Worm (Caenorhabditis elegans) whole organism, young adult: ENCODE data around the gene clec-178.

Experiments
- B0019.2 ChIP-seq: fragments of 200-800 bp; sonication (Bioruptor generic); conservative IDR thresholded peaks from 2 replicates; pipeline ENCODE4 v1.3.6; 2022; ENCODE audit warnings: missing genetic modification reagents, missing genetic modification characterization, missing compliant biosample characterization
- B0336.3 ChIP-seq: fragments of 200-800 bp; sonication (Bioruptor generic); IDR thresholded peaks from 2 replicates; pipeline ENCODE4 v1.3.6; 2022; ENCODE audit warnings: missing genetic modification characterization, missing compliant biosample characterization
- F22D6.2 ChIP-seq: sonication (generic microtip); optimal IDR thresholded peaks from 2 replicates; lab custom pipeline; 2016; ENCODE audit warnings: mild to moderate bottlenecking, missing genetic modification characterization, missing compliant biosample characterization
- K12H6.12 ChIP-seq: fragments of 200-800 bp; sonication (Bioruptor generic); optimal IDR thresholded peaks from 2 replicates; lab custom pipeline; 2018; ENCODE audit warnings: mild to moderate bottlenecking, missing genetic modification characterization, missing compliant biosample characterization
- Y79H2A.3 ChIP-seq: fragments of 200-800 bp; sonication (Bioruptor generic); conservative IDR thresholded peaks from 2 replicates; pipeline ENCODE4 v1.3.6; 2022; ENCODE audit warnings: missing genetic modification reagents, missing genetic modification characterization, missing compliant biosample characterization
- Y95B8A.8 ChIP-seq: fragments of 200-800 bp; sonication (Bioruptor generic); IDR thresholded peaks from 2 replicates; pipeline ENCODE4 v1.3.6; 2022; ENCODE audit warnings: missing genetic modification reagents, missing genetic modification characterization, missing compliant biosample characterization
- aptf-2 ChIP-seq: fragments of 200-800 bp; sonication (Bioruptor generic); conservative IDR thresholded peaks from 2 replicates; pipeline ENCODE4 v1.3.6; 2022; ENCODE audit warnings: missing genetic modification reagents, missing genetic modification characterization, missing compliant biosample characterization
- bed-2 ChIP-seq: fragments of 200-800 bp; sonication (Bioruptor generic); IDR thresholded peaks from 2 replicates; pipeline ENCODE4 v1.3.6; 2022; ENCODE audit warnings: missing genetic modification reagents, missing genetic modification characterization, missing compliant biosample characterization
- ccch-3 ChIP-seq: fragments of 200-800 bp; sonication (Bioruptor generic); optimal IDR thresholded peaks from 2 replicates; lab custom pipeline; 2018; ENCODE audit warnings: mild to moderate bottlenecking, missing genetic modification characterization, missing compliant biosample characterization
- chd-7 ChIP-seq: sonication (generic microtip); optimal IDR thresholded peaks from 2 replicates; lab custom pipeline; 2016; ENCODE audit warnings: mild to moderate bottlenecking, missing genetic modification characterization, moderate library complexity, missing compliant biosample characterization
- dox-1 ChIP-seq: fragments of 200-800 bp; sonication (Bioruptor generic); IDR thresholded peaks from 2 replicates; pipeline ENCODE4 v1.3.6; 2022; ENCODE audit warnings: missing genetic modification reagents, missing genetic modification characterization, missing compliant biosample characterization
- efl-1 ChIP-seq: fragments of 150-350 bp; optimal IDR thresholded peaks from 2 replicates; lab custom pipeline; 2014; ENCODE audit warnings: missing biosample characterization, missing genetic modification reagents, missing genetic modification characterization
- hmg-1.2 ChIP-seq: fragments of 200-800 bp; sonication (Bioruptor generic); IDR thresholded peaks from 2 replicates; pipeline ENCODE4 v1.3.6; 2022; ENCODE audit warnings: missing genetic modification reagents, missing genetic modification characterization, missing compliant biosample characterization
- hrde-1 ChIP-seq: sonication (generic microtip); optimal IDR thresholded peaks from 2 replicates; lab custom pipeline; 2016; ENCODE audit warnings: missing genetic modification characterization, mild to moderate bottlenecking, missing compliant biosample characterization, moderate library complexity, missing genotype, missing genetic modification reagents, borderline replicate concordance
- let-526 ChIP-seq: fragments of 200-800 bp; sonication (Bioruptor generic); IDR thresholded peaks from 2 replicates; pipeline ENCODE4 v1.3.6; 2022; ENCODE audit warnings: missing genetic modification reagents, missing genetic modification characterization, missing compliant biosample characterization
- let-607 ChIP-seq, 2 experiments: fragments of 200-800 bp in 1 of 2; sonication (Bioruptor generic) in 1 of 2; sonication (generic microtip) in 1 of 2; optimal IDR thresholded peaks; 2 replicates each; lab custom pipeline; 2016 to 2018; ENCODE audit warnings: mild to moderate bottlenecking in 2 of 2, missing compliant biosample characterization in 2 of 2, missing genetic modification characterization in 2 of 2, moderate library complexity in 2 of 2, missing genotype in 1 of 2
- lin-40 ChIP-seq: sonication (generic microtip); optimal IDR thresholded peaks from 2 replicates; lab custom pipeline; 2016; ENCODE audit warnings: missing genetic modification characterization, mild to moderate bottlenecking, missing compliant biosample characterization, missing genotype, missing genetic modification reagents
- lin-54 ChIP-seq: fragments of 200-800 bp; sonication (Bioruptor generic); optimal IDR thresholded peaks from 2 replicates; lab custom pipeline; 2018; ENCODE audit warnings: mild to moderate bottlenecking, missing genetic modification characterization, missing compliant biosample characterization
- lsl-1 ChIP-seq: fragments of 200-800 bp; sonication (Bioruptor generic); optimal IDR thresholded peaks from 2 replicates; lab custom pipeline; 2018; ENCODE audit warnings: mild to moderate bottlenecking, missing genetic modification characterization, moderate library complexity, missing compliant biosample characterization
- madf-10 ChIP-seq: sonication (generic microtip); optimal IDR thresholded peaks from 2 replicates; lab custom pipeline; 2016; ENCODE audit warnings: mild to moderate bottlenecking, missing genetic modification characterization, missing compliant biosample characterization
- madf-6 ChIP-seq: fragments of 200-800 bp; sonication (Bioruptor generic); IDR thresholded peaks from 2 replicates; pipeline ENCODE4 v1.3.6; 2022; ENCODE audit warnings: missing genetic modification reagents, missing genetic modification characterization, missing compliant biosample characterization
- madf-8 ChIP-seq: fragments of 200-800 bp; sonication (Bioruptor generic); conservative IDR thresholded peaks from 2 replicates; pipeline ENCODE4 v1.3.6; 2022; ENCODE audit warnings: missing genetic modification reagents, missing genetic modification characterization, missing compliant biosample characterization
- nfya-1 ChIP-seq: sonication (generic microtip); optimal IDR thresholded peaks from 2 replicates; lab custom pipeline; 2017; ENCODE audit warnings: antibody characterized with exemption, missing compliant biosample characterization, missing genetic modification characterization, borderline replicate concordance; ENCODE audit not compliant: insufficient read depth
- nfya-2 ChIP-seq: fragments of 200-800 bp; sonication (Bioruptor generic); IDR thresholded peaks from 2 replicates; pipeline ENCODE4 v1.3.6; 2022; ENCODE audit warnings: missing genetic modification reagents, missing genetic modification characterization, missing compliant biosample characterization
- nfyb-1 ChIP-seq: fragments of 200-800 bp; sonication (Bioruptor generic); IDR thresholded peaks from 2 replicates; pipeline ENCODE4 v1.3.6; 2022; ENCODE audit warnings: missing genetic modification reagents, missing genetic modification characterization, missing compliant biosample characterization
- nhr-80 ChIP-seq: sonication (generic microtip); optimal IDR thresholded peaks from 2 replicates; lab custom pipeline; 2016; ENCODE audit warnings: missing genetic modification characterization, missing compliant biosample characterization
- nhr-90 ChIP-seq: sonication (generic microtip); optimal IDR thresholded peaks from 2 replicates; lab custom pipeline; 2016; ENCODE audit warnings: missing genotype, mild to moderate bottlenecking, missing genetic modification characterization, missing compliant biosample characterization
- pbrm-1 ChIP-seq: fragments of 200-800 bp; sonication (Bioruptor generic); IDR thresholded peaks from 2 replicates; pipeline ENCODE4 v1.3.6; 2022; ENCODE audit warnings: missing genetic modification reagents, missing genetic modification characterization, missing compliant biosample characterization
- rec-8 ChIP-seq, 2 experiments: sonication (generic microtip); optimal IDR thresholded peaks; 2 replicates each; lab custom pipeline; 2016; ENCODE audit warnings: mild to moderate bottlenecking in 2 of 2, missing genetic modification characterization in 2 of 2, missing genetic modification reagents in 2 of 2, missing genotype in 2 of 2, missing biosample characterization in 1 of 2, missing compliant biosample characterization in 1 of 2, moderate library complexity in 1 of 2
- sdz-38 ChIP-seq: sonication (generic microtip); optimal IDR thresholded peaks from 2 replicates; lab custom pipeline; 2016; ENCODE audit warnings: missing genotype, missing genetic modification characterization, missing compliant biosample characterization
- sea-2 ChIP-seq: fragments of 200-800 bp; sonication (Bioruptor generic); IDR thresholded peaks from 2 replicates; pipeline ENCODE4 v1.3.6; 2022; ENCODE audit warnings: missing genetic modification characterization, missing compliant biosample characterization
- snpc-1.3 ChIP-seq: sonication (generic microtip); optimal IDR thresholded peaks from 2 replicates; lab custom pipeline; 2017; ENCODE audit warnings: missing genetic modification characterization, mild to moderate bottlenecking, missing compliant biosample characterization, antibody characterized with exemption, moderate library complexity, missing genotype, missing genetic modification reagents; ENCODE audit not compliant: insufficient read depth
- snpc-4 ChIP-seq, 5 experiments: fragments of 150-350 bp in 1 of 5; sonication (generic microtip) in 4 of 5; optimal IDR thresholded peaks; 2 replicates each; lab custom pipeline; 2014 to 2018; ENCODE audit warnings: missing genetic modification characterization in 5 of 5, missing biosample characterization in 3 of 5, antibody characterized with exemption in 2 of 5, mild to moderate bottlenecking in 2 of 5, missing compliant biosample characterization in 2 of 5, missing genotype in 2 of 5, moderate library complexity in 2 of 5, missing genetic modification reagents in 1 of 5
- somi-1 ChIP-seq: fragments of 200-800 bp; sonication (Bioruptor generic); optimal IDR thresholded peaks from 2 replicates; lab custom pipeline; 2018; ENCODE audit warnings: mild to moderate bottlenecking, missing genetic modification characterization, missing compliant biosample characterization
- sptf-2 ChIP-seq: fragments of 200-800 bp; sonication (Bioruptor generic); optimal IDR thresholded peaks from 2 replicates; lab custom pipeline; 2018; ENCODE audit warnings: mild to moderate bottlenecking, missing genetic modification characterization, missing compliant biosample characterization
- unc-130 ChIP-seq: sonication (generic microtip); optimal IDR thresholded peaks from 2 replicates; lab custom pipeline; 2016; ENCODE audit warnings: missing genetic modification reagents, missing genetic modification characterization, missing compliant biosample characterization
- ztf-3 ChIP-seq: fragments of 200-800 bp; sonication (Bioruptor generic); optimal IDR thresholded peaks from 2 replicates; lab custom pipeline; 2018; ENCODE audit warnings: mild to moderate bottlenecking, missing genetic modification characterization, missing compliant biosample characterization

Gene clec-178

ce11 chrIV:5666115-5667028 lies 12.6 kb downstream of the clec-178 start (continued):
- no peak for TF ChIP-seq Y79H2A.3 (GFP tag; lab: Robert Waterston, UW)
- no peak for TF ChIP-seq ccch-3 (GFP tag; lab: Kevin White, UChicago)
- no peak for TF ChIP-seq B0019.2
- TF ChIP-seq let-607 (tag; optimal IDR thresholded peaks at IDR 0.05; lab: Kevin White, UChicago), result no peak
- no peak for TF ChIP-seq B0336.3 (GFP tag; lab: Robert Waterston, UW)
- TF ChIP-seq K12H6.12 (tag; lab: Kevin White, UChicago), result no peak
- peak; percentile 47 for TF ChIP-seq snpc-1.3 (tag; lab: Kevin White, UChicago)
- TF ChIP-seq hrde-1 (tag; lab: Kevin White, UChicago), result no peak
- TF ChIP-seq sptf-2, result no peak
- TF ChIP-seq lin-54 (GFP tag; lab: Kevin White, UChicago), result peak; percentile 73
- no peak for TF ChIP-seq sdz-38
- no peak for TF ChIP-seq madf-10 (tag; lab: Kevin White, UChicago)
- TF ChIP-seq nfya-1 (tag; lab: Kevin White, UChicago), result no peak
- no peak for TF ChIP-seq chd-7 (tag; lab: Kevin White, UChicago)
- no peak for TF ChIP-seq let-526
- TF ChIP-seq rec-8 (tag; optimal IDR thresholded peaks at IDR 0.05; lab: Kevin White, UChicago), result no peak
- 0 out of 2 replicates have a peak, but pooled peaks have one; percentile 20 for TF ChIP-seq pbrm-1 (GFP tag; lab: Robert Waterston, UW)
- TF ChIP-seq aptf-2 (GFP tag; lab: Robert Waterston, UW), result no peak
- TF ChIP-seq nfya-2, result no peak
- TF ChIP-seq F22D6.2, result no peak
- no peak for TF ChIP-seq unc-130 (GFP tag; lab: Kevin White, UChicago)
- peak; percentile 48 for TF ChIP-seq somi-1
- TF ChIP-seq bed-2, result no peak
- TF ChIP-seq dox-1 (GFP tag; lab: Robert Waterston, UW), result peak; percentile 30; the same call in 1 of the 2 replicates
- peak; percentile 76 for TF ChIP-seq efl-1
- TF ChIP-seq nhr-80 (tag; lab: Kevin White, UChicago), result peak; percentile 19
- TF ChIP-seq nhr-90 (tag; lab: Kevin White, UChicago), result no peak
- TF ChIP-seq lin-40 (tag; lab: Kevin White, UChicago), result no peak
- TF ChIP-seq sea-2 (GFP tag; lab: Robert Waterston, UW), result no peak
- peak; percentile 71 for TF ChIP-seq madf-8 (GFP tag; lab: Robert Waterston, UW)
- TF ChIP-seq nfyb-1 (GFP tag; lab: Robert Waterston, UW), result 0 out of 2 replicates have a peak, but pooled peaks have one; percentile 22
- TF ChIP-seq Y95B8A.8 (GFP tag; lab: Robert Waterston, UW), result no peak
- peak; percentile 70 for TF ChIP-seq snpc-4 (GFP tag; optimal IDR thresholded peaks at IDR 0.05; lab: Kevin White, UChicago)
- TF ChIP-seq snpc-4 (tag; optimal IDR thresholded peaks at IDR 0.05; lab: Kevin White, UChicago), result peak in 3 of 4 experiments; percentile 87 to 92 (median 90)
- peak; percentile 87 for TF ChIP-seq lsl-1 (GFP tag; lab: Kevin White, UChicago)
- TF ChIP-seq madf-6, result peak; percentile 89
- no peak for TF ChIP-seq ztf-3
- peak; percentile 32; the same call in 1 of the 2 replicates for TF ChIP-seq hmg-1.2 (GFP tag; lab: Robert Waterston, UW)
- TF ChIP-seq, all 124 proteins: peak for 24
